Fruit fly (Drosophila melanogaster) whole organism, larva: ENCODE measurements around the gene CG8661.

ENCODE experiments used
- noc ChIP-seq: fragments of 200-800 bp; sonication (Bioruptor generic); optimal IDR thresholded peaks from 3 replicates; lab custom pipeline; 2019; ENCODE audit warnings: missing biosample characterization, mild to moderate bottlenecking, missing genetic modification characterization, moderate library complexity

Gene CG8661

DNA sequence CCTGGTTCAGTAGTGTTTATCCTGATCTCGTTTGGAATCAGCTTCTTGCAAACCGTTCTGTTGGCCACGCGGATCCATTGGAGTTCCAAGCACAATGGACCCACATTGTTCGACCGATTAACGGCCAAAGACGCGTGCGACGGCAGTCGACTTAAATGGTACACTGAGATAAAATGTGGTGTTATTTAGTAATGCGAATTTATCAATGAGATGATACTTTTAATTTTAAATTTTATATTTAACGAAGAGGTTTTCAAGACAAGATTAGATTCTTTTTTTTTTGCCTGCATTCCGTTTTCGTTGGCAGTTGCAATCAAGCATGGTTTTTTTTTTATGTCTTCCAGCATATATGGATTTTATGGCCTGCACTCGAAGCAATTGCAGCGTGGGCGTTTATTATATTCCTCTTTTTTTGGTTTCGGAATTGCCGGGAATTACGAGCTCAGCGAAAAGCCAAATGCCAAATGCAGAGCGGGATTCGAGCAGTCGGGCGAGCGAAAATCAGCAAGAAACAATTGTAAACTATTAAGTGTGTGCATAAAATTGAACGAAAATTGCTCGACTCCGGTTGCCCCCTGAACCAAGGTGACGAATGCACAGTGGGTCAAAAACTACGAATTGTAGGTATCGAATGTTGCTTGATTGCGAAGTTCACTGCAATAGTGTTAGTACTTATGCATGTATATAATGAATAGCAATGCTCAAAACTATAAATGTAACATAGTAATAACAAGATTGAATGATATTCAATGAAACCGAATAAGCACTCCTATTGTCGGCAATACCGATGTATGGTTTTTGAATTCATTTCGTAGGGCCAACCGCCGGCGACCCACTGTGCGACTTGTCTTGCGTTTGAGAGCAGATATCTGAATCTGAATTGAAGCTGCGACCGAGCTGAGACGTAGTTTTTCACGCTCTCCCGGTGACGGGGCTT lies 14.9 kb upstream of the CG8661 start:
- peak; percentile 70 for TF ChIP-seq noc (tag; lab: Kevin White, UChicago)

DNA sequence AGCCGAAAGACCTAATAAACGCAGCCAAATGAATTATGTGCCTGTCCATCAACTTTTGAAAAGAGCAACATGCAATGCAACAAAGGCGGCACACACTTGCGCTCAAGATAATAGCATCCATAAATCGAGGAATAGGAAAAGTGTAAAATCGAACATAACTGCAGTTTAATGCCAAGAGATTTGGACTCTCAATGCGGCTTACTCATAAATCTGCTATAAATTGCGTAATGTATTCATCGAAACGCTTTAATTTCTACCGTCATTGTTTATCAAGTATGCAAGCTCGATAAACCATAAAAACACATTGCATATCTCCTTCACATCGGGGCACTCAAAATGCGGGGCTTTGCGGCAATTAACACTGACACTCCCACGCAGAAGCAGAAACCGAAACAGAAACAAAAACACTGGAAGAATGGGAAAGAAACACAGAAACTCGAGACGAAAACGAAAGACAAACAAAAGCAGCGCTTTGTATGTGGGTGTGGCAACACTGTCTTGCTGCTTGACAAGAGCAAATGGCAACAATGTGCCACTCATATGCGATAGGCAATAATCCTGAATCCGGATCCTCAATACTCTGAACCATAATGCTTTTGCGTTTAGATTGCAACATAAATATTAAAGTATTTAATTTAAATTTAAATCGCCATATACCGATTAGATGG lies 13.8 kb upstream of the CG8661 start:
- no peak for TF ChIP-seq noc (tag; lab: Kevin White, UChicago)

DNA sequence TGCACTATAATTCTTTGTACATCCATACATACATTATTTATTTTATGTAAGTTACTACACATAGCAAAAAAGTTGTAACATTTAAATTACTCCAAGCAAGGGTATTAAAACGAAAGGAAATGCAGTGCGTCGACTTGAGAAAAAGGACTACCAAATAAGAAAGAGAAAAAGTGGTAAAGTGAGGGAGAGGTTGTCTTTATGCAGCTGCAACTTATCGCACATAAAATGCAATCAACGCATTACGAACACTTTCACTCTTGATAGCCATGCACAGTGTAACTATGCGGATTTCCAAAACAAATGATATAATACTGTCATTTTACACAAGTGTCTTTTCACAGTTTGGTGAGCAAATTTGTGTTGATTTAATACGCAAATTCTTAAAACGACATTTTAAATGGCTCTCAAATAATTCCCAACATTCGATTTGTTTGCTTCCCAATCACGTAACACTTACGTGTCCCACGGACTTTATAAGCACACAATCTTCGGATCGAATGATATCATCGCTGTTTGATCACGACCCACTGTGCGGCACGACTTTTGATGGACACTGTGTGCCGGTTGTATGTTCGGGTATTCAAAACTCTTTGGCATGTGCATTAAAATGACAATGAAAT lies 12.9 kb upstream of the CG8661 start:
- TF ChIP-seq noc (tag; lab: Kevin White, UChicago), result no peak

DNA sequence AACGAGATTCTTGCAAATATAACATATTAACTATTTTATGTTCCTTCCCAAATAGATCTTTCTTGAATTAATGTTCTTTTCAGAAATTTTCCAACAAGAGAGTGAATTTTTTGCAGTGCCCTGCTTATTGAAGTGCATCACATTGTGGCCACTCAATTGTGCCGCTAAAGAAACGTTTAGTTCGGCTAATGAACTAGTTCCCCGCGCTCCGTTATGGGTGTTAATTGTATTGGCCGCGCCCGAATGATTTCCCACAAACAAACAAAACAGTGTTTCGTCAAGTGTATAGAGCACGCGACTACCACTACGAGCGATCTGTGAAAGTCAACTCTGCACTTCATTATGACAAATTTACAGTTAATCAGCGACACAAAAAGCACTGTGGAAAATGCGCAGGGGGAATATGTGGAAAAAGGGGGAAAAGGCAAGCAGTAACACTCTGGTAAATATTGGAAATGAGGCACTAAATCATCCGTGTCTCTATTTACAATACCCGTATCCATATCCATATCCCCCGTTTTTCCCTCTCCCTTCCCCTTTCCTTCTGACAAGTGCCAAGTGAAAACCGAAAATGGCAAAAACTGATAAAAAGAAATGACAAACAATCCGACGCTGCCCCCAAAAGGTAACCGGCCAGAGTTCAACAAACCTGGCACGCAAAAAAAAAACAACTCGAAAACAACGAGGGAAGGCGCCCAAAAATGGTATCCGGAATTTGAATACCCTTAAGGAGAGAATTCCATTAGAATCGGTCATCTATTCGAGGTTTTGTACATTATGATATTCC lies 12.2 kb upstream of the CG8661 start:
- TF ChIP-seq noc (tag; lab: Kevin White, UChicago), result no peak

DNA sequence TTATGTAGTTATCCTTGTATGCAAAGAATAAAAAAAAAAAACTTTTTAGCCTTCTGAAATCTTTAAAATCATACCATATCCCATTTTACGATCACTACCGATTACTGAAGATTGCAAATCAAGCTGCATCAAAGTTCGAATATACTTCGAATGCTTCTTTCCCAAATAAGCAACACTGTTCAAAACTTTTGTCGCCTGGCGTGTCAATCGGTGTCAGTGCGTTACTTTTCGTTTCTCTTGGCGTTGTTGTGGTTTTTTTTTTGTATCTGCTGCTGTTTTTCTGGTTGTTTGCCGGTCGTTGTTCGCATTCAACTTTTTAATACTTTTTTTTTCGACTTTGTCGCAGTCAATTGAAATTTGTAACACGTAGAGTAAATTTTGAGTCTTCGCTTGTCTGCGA lies 10.7 kb upstream of the CG8661 start:
- no peak for TF ChIP-seq noc (tag; lab: Kevin White, UChicago)

DNA sequence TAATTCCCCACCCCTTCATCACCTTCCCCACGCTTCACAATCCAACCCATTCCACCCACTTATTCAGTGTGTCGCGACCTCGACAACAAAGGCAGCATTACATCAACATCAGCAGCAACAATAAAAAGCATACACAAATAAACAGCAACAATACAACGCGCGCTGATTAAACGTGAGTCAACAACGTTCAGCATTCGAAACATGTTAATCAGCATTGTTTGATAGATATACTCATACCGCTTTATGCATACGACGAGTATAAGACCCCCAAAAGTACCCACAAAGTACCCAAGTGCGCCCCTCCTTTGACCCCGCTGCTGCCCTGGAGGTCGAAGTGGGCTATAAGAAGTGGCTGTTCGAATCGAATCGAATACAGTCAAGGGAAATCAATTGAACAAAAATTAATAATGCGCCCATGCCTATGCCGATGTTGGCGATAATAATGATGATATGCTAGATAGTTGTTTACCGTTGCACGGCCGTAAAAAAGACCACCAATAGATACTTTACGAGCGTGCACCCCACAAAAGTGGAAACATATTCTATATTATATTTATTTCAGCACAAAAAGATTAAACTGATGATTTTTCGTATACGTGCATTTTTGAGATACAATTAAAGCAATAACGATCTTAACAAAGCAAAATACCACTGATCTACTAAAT lies 10.0 kb upstream of the CG8661 start:
- TF ChIP-seq noc (tag; lab: Kevin White, UChicago), result no peak

DNA sequence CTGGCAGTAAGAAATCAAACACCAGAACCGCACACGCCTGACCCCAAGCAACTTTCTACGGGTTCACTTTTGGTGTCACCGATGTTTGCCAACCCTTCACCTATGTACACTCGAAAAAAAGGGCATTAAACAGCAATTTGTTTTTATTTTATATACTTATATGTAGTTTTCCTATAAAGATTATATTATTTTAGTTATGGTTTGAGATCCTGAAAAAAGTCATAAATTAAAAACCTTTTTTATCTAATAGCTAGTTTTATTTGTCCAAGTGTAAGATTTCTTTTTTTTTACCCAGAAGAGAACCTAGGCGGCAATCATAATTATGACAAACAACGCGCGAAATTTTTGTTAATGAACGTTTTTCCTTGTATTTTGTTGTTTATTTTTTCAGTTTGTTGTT lies 9.1 kb upstream of the CG8661 start:
- peak; percentile 73 for TF ChIP-seq noc (tag; lab: Kevin White, UChicago)

DNA sequence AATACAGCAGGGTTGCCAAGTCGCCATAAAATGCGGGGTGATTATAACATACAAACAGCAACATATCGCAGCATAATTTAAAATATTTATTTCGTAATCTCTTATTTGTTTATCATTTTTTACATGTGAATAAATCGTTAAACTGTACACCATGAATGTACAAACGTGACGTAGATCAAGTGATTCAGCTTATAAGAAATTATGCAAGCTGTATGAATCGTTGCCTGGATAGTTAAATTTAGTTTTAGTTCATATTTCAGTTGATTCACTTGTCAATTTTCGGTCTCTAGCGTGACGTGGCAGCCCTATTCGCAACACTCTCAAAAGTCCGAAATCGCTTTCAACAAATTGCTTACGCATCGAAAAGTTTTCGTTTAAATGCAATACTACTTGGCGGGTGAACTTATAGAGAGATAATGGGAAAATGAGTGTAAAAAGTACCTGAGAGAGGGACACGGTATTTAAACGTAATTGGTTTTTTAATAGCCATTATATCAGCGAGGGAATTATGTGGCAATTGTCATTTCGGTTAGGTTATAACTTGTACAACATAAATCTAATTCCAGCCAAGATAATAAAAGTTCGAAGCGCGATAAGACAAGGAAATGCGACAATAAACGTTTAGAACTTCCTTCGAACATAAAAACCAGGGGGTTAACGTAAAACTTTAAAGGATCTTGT lies 7.9 kb upstream of the CG8661 start:
- TF ChIP-seq noc (tag; lab: Kevin White, UChicago), result peak; percentile 94

DNA sequence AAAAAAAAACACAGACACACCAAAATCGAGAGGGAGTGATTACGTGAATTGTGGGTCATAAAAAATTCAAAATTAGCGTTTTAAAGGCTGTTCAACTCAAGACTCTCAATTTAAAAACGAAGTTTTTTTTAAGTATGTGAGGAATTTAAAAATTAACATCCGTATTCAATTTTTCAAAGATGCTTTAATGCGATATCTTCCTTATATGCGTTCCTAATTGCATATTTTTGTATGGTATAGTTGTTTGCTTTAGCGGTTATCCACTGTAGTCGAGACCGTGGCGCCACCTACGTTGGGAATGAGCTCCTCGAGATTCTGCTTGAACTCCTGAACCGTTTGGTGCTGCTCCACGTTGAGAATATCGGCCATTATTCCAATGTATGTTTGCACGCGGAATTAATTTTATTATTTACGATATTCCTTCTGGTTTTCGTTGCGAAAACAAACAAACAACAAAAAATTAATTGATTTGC lies 6.7 kb upstream of the CG8661 start:
- no peak for TF ChIP-seq noc (tag; lab: Kevin White, UChicago)

DNA sequence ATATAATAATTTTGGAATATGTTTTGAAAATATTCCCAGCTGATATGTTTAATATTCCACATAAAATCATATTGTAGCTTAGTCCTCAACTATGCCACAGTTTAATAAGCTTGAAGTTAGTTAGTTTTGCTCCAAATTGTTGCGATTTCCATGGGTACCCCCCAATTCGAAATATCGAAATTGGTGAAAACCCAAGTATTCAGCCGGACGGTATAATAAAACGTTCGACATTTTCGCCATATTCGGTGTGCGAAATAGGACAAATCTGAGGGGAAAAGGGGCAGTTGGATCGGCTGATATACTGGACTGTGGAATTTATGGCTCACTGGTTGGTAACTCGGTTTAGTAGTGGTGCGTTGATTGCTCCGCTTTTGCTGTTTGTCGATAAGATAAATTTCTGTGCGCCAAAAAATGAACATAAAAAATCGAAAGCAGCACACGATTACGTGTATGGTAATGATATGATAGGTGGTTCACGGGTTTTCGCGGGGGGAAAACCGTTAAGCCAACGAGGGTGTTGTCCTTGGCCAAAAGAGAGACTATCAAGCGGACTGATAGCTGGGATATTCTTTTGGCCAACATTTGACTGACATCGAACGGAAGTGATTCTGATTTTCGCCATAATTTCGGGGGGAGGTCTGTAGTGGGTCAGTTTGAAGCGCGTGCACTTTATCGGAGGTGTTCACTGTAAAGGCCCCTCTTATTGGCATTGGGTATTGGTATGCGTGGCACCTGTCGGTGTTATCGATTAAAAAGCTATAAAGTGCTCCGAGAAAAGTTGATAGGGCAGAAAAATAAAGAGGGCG lies 6.1 kb upstream of the CG8661 start:
- TF ChIP-seq noc (tag; lab: Kevin White, UChicago), result peak; percentile 18

DNA sequence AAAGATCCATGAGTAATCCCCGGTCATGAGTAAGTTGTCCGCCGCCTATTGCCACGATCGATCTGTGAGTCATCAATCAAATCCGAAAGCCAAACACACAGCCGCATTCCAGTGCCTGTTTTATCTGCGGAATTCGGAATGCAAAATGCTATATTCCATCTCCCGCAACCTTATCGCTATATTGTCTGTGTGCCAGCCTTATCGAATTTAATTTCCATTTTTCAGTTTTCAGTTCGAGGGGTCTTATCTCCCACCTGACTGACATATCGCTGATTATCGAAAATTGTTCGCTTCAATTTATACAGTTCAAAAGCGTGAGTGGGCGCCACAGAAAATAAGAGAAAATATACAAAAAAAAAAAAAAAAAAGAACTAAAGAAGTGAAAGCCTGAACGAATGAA lies 4.9 kb upstream of the CG8661 start:
- no peak for TF ChIP-seq noc (tag; lab: Kevin White, UChicago)

DNA sequence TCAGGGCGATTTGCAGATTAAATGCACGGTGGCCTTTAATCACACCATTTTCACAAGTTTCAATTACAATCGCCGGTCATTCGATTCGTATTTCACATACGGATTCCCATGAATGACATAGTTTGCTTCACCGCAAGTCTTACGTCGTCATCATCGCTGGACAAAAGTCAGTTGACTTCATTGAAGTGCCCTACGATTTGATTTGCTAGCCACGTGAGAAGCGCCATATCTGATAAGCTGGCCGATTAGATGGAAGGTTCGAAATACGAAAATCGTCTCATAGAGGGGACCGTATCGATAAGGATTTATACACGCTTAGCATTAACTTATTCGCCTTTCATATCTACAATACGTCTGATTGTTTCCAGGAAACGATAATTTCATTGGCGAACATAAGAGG lies 769 bp upstream of the CG8661 start:
- TF ChIP-seq noc (tag; lab: Kevin White, UChicago), result no peak

DNA sequence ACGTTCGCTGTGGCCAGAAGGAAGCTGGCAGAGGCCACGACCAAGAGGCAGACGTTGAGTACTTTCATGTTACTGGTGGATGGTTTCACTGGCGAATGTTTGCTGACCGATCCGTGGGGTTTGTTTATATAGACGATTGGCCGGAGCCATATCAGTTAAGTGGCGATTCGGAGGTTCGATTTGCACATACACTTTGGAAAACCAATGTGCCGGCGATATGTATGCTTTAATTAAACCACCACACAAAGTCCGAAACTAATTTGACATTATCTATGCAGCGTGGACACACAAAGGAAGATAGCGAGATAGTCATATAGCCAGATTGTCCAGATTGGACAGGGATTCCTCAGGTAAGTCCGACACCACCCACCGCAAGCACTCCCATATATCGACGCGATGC lies 1.7 kb downstream of the CG8661 start, which contains the start of gene CG8664:
Gene CG8664 (minus strand): TSS at position 101 of the 400 bp plus-strand sequence.
- no peak for TF ChIP-seq noc (tag; lab: Kevin White, UChicago)
